Worm (Caenorhabditis elegans): ENCODE results near the gene srg-61.

Gene srg-61

DNA sequence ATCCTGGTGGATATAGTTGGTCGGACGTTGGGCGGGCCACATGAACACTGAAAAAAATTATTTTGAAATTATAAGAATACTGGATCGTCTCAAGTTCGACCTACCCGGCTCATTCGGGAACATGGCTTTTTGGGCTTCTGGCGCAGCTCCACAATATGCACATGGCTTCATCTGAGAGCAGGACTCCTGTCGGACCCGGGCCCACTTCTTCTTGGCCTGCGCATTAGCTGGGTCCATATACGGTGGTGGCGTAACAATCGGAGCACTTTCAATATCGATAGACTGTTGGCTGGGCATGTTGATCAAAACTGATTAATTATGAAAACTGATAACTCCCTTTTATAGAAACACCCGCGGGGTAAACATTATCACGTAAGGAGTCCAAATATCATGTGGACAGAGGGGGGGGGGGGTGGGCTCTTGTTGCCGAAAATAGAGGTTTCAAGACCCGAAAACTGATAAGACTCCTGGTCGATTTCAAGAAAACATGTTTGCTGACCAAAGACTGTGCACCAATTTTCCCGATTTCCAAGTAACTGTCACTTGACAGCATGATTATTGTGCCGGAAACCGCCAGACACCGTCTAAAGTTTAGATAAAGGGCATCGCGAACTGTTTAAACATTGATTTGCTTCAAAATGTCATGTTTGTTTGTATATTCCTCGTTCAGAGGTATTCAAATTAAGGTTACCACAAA, 9.2 kb downstream of the srg-61 start, which contains the start of gene dod-3:
Gene dod-3, minus strand, starts transcription at position 315 of the 697 bp plus-strand sequence.
- TF ChIP-seq ceh-31 (tag; optimal IDR thresholded peaks at IDR 0.05) (no peak), nfya-1 (tag; optimal IDR thresholded peaks at IDR 0.05) (no peak), ttx-3 (tag; optimal IDR thresholded peaks at IDR 0.05) (no peak), ceh-19 (GFP tag; optimal IDR thresholded peaks at IDR 0.05) (no peak), elt-2 (tag; optimal IDR thresholded peaks at IDR 0.05) (peak; percentile 78), rnt-1 (tag; optimal IDR thresholded peaks at IDR 0.05) (no peak)

- TF ChIP-seq syd-9 (tag; optimal IDR thresholded peaks at IDR 0.05) = no peak
- no peak for TF ChIP-seq ceh-14 (tag; optimal IDR thresholded peaks at IDR 0.05)
- no peak for TF ChIP-seq ceh-30 (tag; optimal IDR thresholded peaks at IDR 0.05)
- no peak for TF ChIP-seq unc-86 (tag; optimal IDR thresholded peaks at IDR 0.05)
- no peak for TF ChIP-seq T23F11.4 (GFP tag; optimal IDR thresholded peaks at IDR 0.05)
- TF ChIP-seq hlh-6 (tag; optimal IDR thresholded peaks at IDR 0.05) = no peak
- TF ChIP-seq pha-4 (tag; optimal IDR thresholded peaks at IDR 0.05) = no peak
- no peak for TF ChIP-seq sdc-2 (tag; optimal IDR thresholded peaks at IDR 0.05)
Measured at ce11 chrV:2728236-2728635, 11.9 kb downstream of the srg-61 start, which contains the start of gene str-33. str-33 (plus strand) TSS chrV:2728536.

DNA sequence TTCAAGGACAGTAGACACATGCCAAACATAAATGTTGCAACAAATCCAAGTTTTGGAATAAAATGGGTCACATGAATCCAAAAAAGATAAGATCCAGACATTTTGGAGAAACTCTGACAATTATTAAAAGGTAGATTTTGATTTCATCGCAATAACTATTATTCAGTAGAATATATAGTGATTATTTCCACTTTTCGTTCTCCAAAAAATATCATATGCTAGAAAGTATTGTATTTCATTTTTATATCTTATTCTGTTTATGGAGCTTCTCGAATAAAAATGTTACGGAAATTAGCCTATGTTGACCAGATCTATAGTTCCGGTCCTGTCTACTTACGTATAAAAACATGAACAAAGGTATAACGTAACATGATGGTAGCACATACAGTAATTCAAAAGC, 13.0 kb downstream of the srg-61 start, which contains the start of gene str-13:
Gene str-13, minus strand, starts transcription at position 101 of the 400 bp plus-strand sequence.
- TF ChIP-seq ahr-1 (tag; optimal IDR thresholded peaks at IDR 0.05) (no peak), lim-6 (tag; optimal IDR thresholded peaks at IDR 0.05) (no peak), ceh-34 (tag; optimal IDR thresholded peaks at IDR 0.05) (no peak), ceh-18 (tag; optimal IDR thresholded peaks at IDR 0.05) (no peak), ceh-48 (tag; optimal IDR thresholded peaks at IDR 0.05) (no peak), nfya-1 (tag; optimal IDR thresholded peaks at IDR 0.05) (no peak), C38D4.7 (GFP tag; optimal IDR thresholded peaks at IDR 0.05) (no peak), fkh-10 (GFP tag; optimal IDR thresholded peaks at IDR 0.05) (no peak), pros-1 (tag; optimal IDR thresholded peaks at IDR 0.05) (no peak), ref-2 (tag; optimal IDR thresholded peaks at IDR 0.05) (no peak)

- no peak for TF ChIP-seq tbx-2 (tag; optimal IDR thresholded peaks at IDR 0.05)
Measured at ce11 chrV:2725225-2725624, 14.9 kb downstream of the srg-61 start, which contains the start of gene srg-59. srg-59 (minus strand) TSS chrV:2725325.

DNA sequence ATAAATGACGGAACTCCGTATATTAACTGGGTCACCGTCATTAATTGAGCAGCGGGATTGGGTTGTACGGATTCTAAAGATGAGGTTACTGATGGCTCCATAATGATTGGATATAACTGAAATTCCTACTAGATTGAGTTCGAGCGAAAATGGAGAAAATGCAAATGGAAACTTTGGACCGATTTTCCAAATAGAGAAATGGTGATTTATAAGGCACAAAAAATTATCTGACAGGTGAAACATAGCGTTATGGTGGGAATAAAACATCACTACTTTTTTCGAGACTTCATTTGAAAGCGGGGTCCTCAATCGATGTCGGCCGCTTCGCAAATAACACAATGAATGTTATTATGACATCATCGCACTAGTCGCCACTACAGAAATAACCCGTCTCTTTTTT, 17.6 kb downstream of the srg-61 start, which contains the start of gene srg-60:
Gene srg-60, minus strand, starts transcription at position 101 of the 400 bp plus-strand sequence.
- TF ChIP-seq pat-9 (tag; optimal IDR thresholded peaks at IDR 0.05) = no peak
- no peak for TF ChIP-seq che-1 (tag; optimal IDR thresholded peaks at IDR 0.05)

DNA sequence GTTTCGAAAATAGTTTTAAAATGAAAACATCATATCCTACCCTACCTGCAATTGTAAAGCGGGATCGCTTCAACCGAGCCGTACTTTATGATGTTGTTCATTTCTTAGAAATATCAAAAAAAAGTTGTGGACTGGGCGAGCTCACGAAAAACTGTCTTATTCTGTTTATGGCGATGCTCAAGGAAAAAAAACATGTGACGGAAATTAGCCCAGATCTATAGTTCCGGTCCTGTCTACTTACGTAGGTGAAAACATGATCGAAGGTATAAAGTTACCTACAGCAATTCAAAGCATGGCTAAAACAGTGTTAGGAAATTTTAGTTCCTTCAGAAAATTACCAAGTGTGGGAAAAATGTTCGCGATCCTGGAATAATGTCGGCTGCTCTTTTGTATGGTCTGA, 19.4 kb downstream of the srg-61 start, which contains the start of gene srt-27:
Gene srt-27, minus strand, starts transcription at position 101 of the 400 bp plus-strand sequence.
- no peak for TF ChIP-seq nfya-1 (tag; optimal IDR thresholded peaks at IDR 0.05)
- TF ChIP-seq unc-3 (GFP tag; conservative IDR thresholded peaks at IDR 0.05) = no peak
- TF ChIP-seq unc-3 (tag; optimal IDR thresholded peaks at IDR 0.05) = no peak
- no peak for TF ChIP-seq gmeb-2 (tag; optimal IDR thresholded peaks at IDR 0.05)
- no peak for TF ChIP-seq ceh-19 (GFP tag; optimal IDR thresholded peaks at IDR 0.05)
- no peak for TF ChIP-seq ets-4 (tag; optimal IDR thresholded peaks at IDR 0.05)
- TF ChIP-seq ztf-16 (tag; optimal IDR thresholded peaks at IDR 0.05) = no peak
- TF ChIP-seq ceh-9 (tag; optimal IDR thresholded peaks at IDR 0.05) = no peak
- TF ChIP-seq pag-3 (tag; optimal IDR thresholded peaks at IDR 0.05; ENCODE audit: borderline replicate concordance) = no peak

Data from whole organism, late embryonic.